Fruit fly (Drosophila melanogaster) whole organism, embryonic: ENCODE results near the gene Hsp70Ab.

Experiments used
- Aef1 ChIP-seq: fragments of 200-800 bp; sonication (Bioruptor generic); IDR thresholded peaks from 3 replicates; pipeline ENCODE4 v1.3.6; 2022; ENCODE audit warnings: missing biosample characterization, missing genetic modification characterization
- Awh ChIP-seq: fragments of 200-800 bp; sonication (Bioruptor generic); IDR thresholded peaks from 2 replicates; pipeline ENCODE4, ENCODE4 v1.3.6; 2022; ENCODE audit warnings: missing biosample characterization, missing genetic modification characterization
- CG1024 ChIP-seq: fragments of 200-800 bp; sonication (Bioruptor generic); IDR thresholded peaks from 2 replicates; pipeline ENCODE4 v1.3.6; 2022; ENCODE audit warnings: missing biosample characterization, missing genetic modification characterization
- CG14860 ChIP-seq: fragments of 200-800 bp; sonication (Bioruptor generic); IDR thresholded peaks from 3 replicates; pipeline ENCODE4 v1.3.6; 2022; ENCODE audit warnings: missing biosample characterization, missing genetic modification characterization; ENCODE audit not compliant: partially characterized antibody
- CG14965 ChIP-seq: fragments of 200-800 bp; sonication (Bioruptor generic); optimal IDR thresholded peaks from 2 replicates; lab custom pipeline; 2016; ENCODE audit warnings: missing biosample characterization, missing genetic modification characterization, borderline replicate concordance
- CG17186 ChIP-seq: fragments of 200-800 bp; sonication (Bioruptor generic); optimal IDR thresholded peaks from 3 replicates; lab custom pipeline; 2017; ENCODE audit warnings: missing biosample characterization, missing genetic modification reagents, missing genetic modification characterization
- CG17612 ChIP-seq: fragments of 200-800 bp; sonication (Bioruptor generic); IDR thresholded peaks from 2 replicates; pipeline ENCODE4 v1.3.6; 2022; ENCODE audit warnings: missing biosample characterization, missing genetic modification characterization
- CG18764 ChIP-seq: fragments of 200-800 bp; sonication (Bioruptor generic); optimal IDR thresholded peaks from 3 replicates; lab custom pipeline; 2016; ENCODE audit warnings: missing biosample characterization, missing genetic modification characterization
- CG2129 ChIP-seq: fragments of 200-800 bp; sonication (Bioruptor generic); IDR thresholded peaks from 2 replicates; pipeline ENCODE4 v1.3.6; 2022; ENCODE audit warnings: missing biosample characterization, missing genetic modification characterization; ENCODE audit not compliant: partially characterized antibody
- CG3163 ChIP-seq: fragments of 200-800 bp; sonication (Bioruptor generic); optimal IDR thresholded peaks from 3 replicates; lab custom pipeline; 2016; ENCODE audit warnings: missing biosample characterization, missing genetic modification characterization
- CG32767 ChIP-seq: fragments of 200-800 bp; sonication (Bioruptor generic); IDR thresholded peaks from 2 replicates; pipeline ENCODE4 v1.3.6; 2022; ENCODE audit warnings: missing biosample characterization, missing genetic modification characterization
- CG34224 ChIP-seq: fragments of 200-800 bp; sonication (Bioruptor generic); IDR thresholded peaks from 3 replicates; pipeline ENCODE4 v1.3.6; 2022; ENCODE audit warnings: missing biosample characterization, missing genetic modification characterization; ENCODE audit not compliant: partially characterized antibody
- CG3726 ChIP-seq: fragments of 200-800 bp; sonication (Bioruptor generic); IDR thresholded peaks from 3 replicates; pipeline ENCODE4, ENCODE4 v1.3.6; 2022; ENCODE audit warnings: missing biosample characterization, missing genetic modification characterization
- CG4404 ChIP-seq: fragments of 200-800 bp; sonication (Bioruptor generic); IDR thresholded peaks from 2 replicates; pipeline ENCODE4 v1.3.6; 2022; ENCODE audit warnings: missing biosample characterization, missing genetic modification characterization
- CG4424 ChIP-seq: fragments of 200-800 bp; sonication (Bioruptor generic); optimal IDR thresholded peaks from 3 replicates; lab custom pipeline; 2016; ENCODE audit warnings: missing biosample characterization, missing genetic modification characterization
- CG5245 ChIP-seq: fragments of 200-800 bp; sonication (Bioruptor generic); optimal IDR thresholded peaks from 3 replicates; lab custom pipeline; 2016; ENCODE audit warnings: missing biosample characterization, missing genetic modification characterization
- CG6689 ChIP-seq: fragments of 200-800 bp; sonication (Bioruptor generic); IDR thresholded peaks from 2 replicates; pipeline ENCODE4 v1.3.6; 2022; ENCODE audit warnings: missing biosample characterization, missing genetic modification characterization
- CG6765 ChIP-seq: fragments of 200-800 bp; sonication (Bioruptor generic); optimal IDR thresholded peaks from 3 replicates; lab custom pipeline; 2017; ENCODE audit warnings: missing biosample characterization, mild to moderate bottlenecking, missing genetic modification characterization
- CG6813 ChIP-seq: fragments of 200-800 bp; sonication (Bioruptor generic); optimal IDR thresholded peaks from 2 replicates; lab custom pipeline; 2017; ENCODE audit warnings: missing biosample characterization, missing genetic modification characterization, mild to moderate bottlenecking, moderate library complexity, missing genetic modification reagents
- CG7556 ChIP-seq: fragments of 200-800 bp; sonication (Bioruptor generic); optimal IDR thresholded peaks from 2 replicates; lab custom pipeline; 2017; ENCODE audit warnings: missing biosample characterization, mild to moderate bottlenecking, missing genetic modification characterization
- CG9727 ChIP-seq: fragments of 200-800 bp; sonication (Bioruptor generic); optimal IDR thresholded peaks from 3 replicates; lab custom pipeline; 2017; ENCODE audit warnings: missing biosample characterization, mild to moderate bottlenecking, missing genetic modification characterization
- CG9797 ChIP-seq: fragments of 200-800 bp; sonication (Bioruptor generic); optimal IDR thresholded peaks from 3 replicates; lab custom pipeline; 2018; ENCODE audit warnings: missing biosample characterization, mild to moderate bottlenecking, missing genetic modification characterization
- CG9876 ChIP-seq: fragments of 200-800 bp; sonication (Bioruptor generic); optimal IDR thresholded peaks from 2 replicates; lab custom pipeline; 2016; ENCODE audit warnings: missing biosample characterization, missing genetic modification characterization
- HHEX ChIP-seq: fragments of 200-800 bp; sonication (Bioruptor generic); optimal IDR thresholded peaks from 3 replicates; lab custom pipeline; 2017; ENCODE audit warnings: missing biosample characterization, mild to moderate bottlenecking, missing genetic modification characterization, missing genetic modification reagents
- Hr51 ChIP-seq, 2 experiments: fragments of 200-800 bp; sonication (Bioruptor generic); optimal IDR thresholded peaks; 2 replicates in 1 of 2; 3 replicates in 1 of 2; lab custom pipeline; 2016 to 2018; ENCODE audit warnings: missing biosample characterization in 2 of 2, missing genetic modification characterization in 2 of 2, mild to moderate bottlenecking in 1 of 2, moderate library complexity in 1 of 2
- Lim3 ChIP-seq: fragments of 200-800 bp; sonication (Bioruptor generic); IDR thresholded peaks from 2 replicates; pipeline ENCODE4 v1.3.6; 2022; ENCODE audit warnings: missing biosample characterization, missing genetic modification characterization
- NK7.1 ChIP-seq: fragments of 200-800 bp; sonication (Bioruptor generic); optimal IDR thresholded peaks from 3 replicates; lab custom pipeline; 2016; ENCODE audit warnings: missing biosample characterization, missing genetic modification characterization
- Nf-YC ChIP-seq: fragments of 200-800 bp; optimal IDR thresholded peaks from 3 replicates; lab custom pipeline; 2019; ENCODE audit warnings: missing biosample characterization, mild to moderate bottlenecking, missing genetic modification characterization, moderate library complexity
- Ptx1 ChIP-seq: fragments of 200-800 bp; sonication (Bioruptor generic); IDR thresholded peaks from 2 replicates; pipeline ENCODE4 v1.3.6; 2022; ENCODE audit warnings: missing biosample characterization, missing genetic modification characterization
- Sox102F ChIP-seq: fragments of 200-800 bp; sonication (Bioruptor generic); optimal IDR thresholded peaks from 2 replicates; lab custom pipeline; 2018; ENCODE audit warnings: missing biosample characterization, mild to moderate bottlenecking, missing genetic modification characterization, moderate library complexity
- Stat92E ChIP-seq, 3 experiments: fragments of >200 bp in 2 of 3; fragments of 200-800 bp in 1 of 3; sonication (Bioruptor generic) in 1 of 3; optimal IDR thresholded peaks; 2 replicates each; lab custom pipeline; 2017 to 2019; ENCODE audit warnings: missing biosample characterization in 3 of 3, missing genetic modification characterization in 3 of 3, mild to moderate bottlenecking in 1 of 3, moderate library complexity in 1 of 3
- Usf ChIP-seq: fragments of 200-800 bp; sonication (Bioruptor generic); optimal IDR thresholded peaks from 2 replicates; lab custom pipeline; 2017; ENCODE audit warnings: missing genotype, missing biosample characterization, missing genetic modification characterization
- ac ChIP-seq: fragments of 200-800 bp; sonication (Bioruptor generic); optimal IDR thresholded peaks from 3 replicates; lab custom pipeline; 2017; ENCODE audit warnings: missing biosample characterization, mild to moderate bottlenecking, missing genetic modification characterization
- crol ChIP-seq: fragments of 200-800 bp; sonication (Bioruptor generic); IDR thresholded peaks from 2 replicates; pipeline ENCODE4 v1.3.6; 2022; ENCODE audit warnings: missing biosample characterization, missing genetic modification characterization
- fd64A ChIP-seq: fragments of 200-800 bp; sonication (Bioruptor generic); optimal IDR thresholded peaks from 3 replicates; lab custom pipeline; 2018; ENCODE audit warnings: missing biosample characterization, mild to moderate bottlenecking, missing genetic modification characterization
- grn ChIP-seq: fragments of 200-800 bp; sonication (Bioruptor generic); optimal IDR thresholded peaks from 3 replicates; lab custom pipeline; 2017; ENCODE audit warnings: missing biosample characterization, missing genetic modification characterization
- hb ChIP-seq: fragments of 200-800 bp; sonication (Bioruptor generic); IDR thresholded peaks from 3 replicates; pipeline ENCODE4 v1.3.6; 2022; ENCODE audit warnings: missing biosample characterization, missing genetic modification characterization; ENCODE audit not compliant: partially characterized antibody
- hbn ChIP-seq: fragments of 200-800 bp; sonication (Bioruptor generic); IDR thresholded peaks from 2 replicates; pipeline ENCODE4 v1.3.6; 2022; ENCODE audit warnings: missing biosample characterization, missing genetic modification characterization; ENCODE audit not compliant: partially characterized antibody
- jigr1 ChIP-seq: fragments of 200-800 bp; sonication (Bioruptor generic); IDR thresholded peaks from 3 replicates; pipeline ENCODE4 v1.3.6; 2022; ENCODE audit warnings: missing biosample characterization, missing genetic modification characterization
- kay ChIP-seq: fragments of 200-800 bp; sonication (Bioruptor generic); optimal IDR thresholded peaks from 2 replicates; lab custom pipeline; 2016; ENCODE audit warnings: missing biosample characterization, missing genetic modification characterization
- ro ChIP-seq: fragments of 200-800 bp; sonication (Bioruptor generic); IDR thresholded peaks from 2 replicates; pipeline ENCODE4 v1.3.6; 2022; ENCODE audit warnings: missing biosample characterization, missing genetic modification characterization
- slou ChIP-seq: fragments of 200-800 bp; sonication (Bioruptor generic); optimal IDR thresholded peaks from 3 replicates; lab custom pipeline; 2016; ENCODE audit warnings: missing biosample characterization, missing genetic modification characterization
- sna ChIP-seq: fragments of 200-800 bp; sonication (Bioruptor generic); IDR thresholded peaks from 2 replicates; pipeline ENCODE4 v1.3.6; 2022; ENCODE audit warnings: missing biosample characterization, missing genetic modification characterization; ENCODE audit not compliant: partially characterized antibody
- so ChIP-seq: fragments of 200-800 bp; sonication (Bioruptor generic); IDR thresholded peaks from 3 replicates; pipeline ENCODE4 v1.3.6; 2022; ENCODE audit warnings: missing biosample characterization, missing genetic modification characterization
- sr ChIP-seq: fragments of 200-800 bp; sonication (Bioruptor generic); IDR thresholded peaks from 3 replicates; pipeline ENCODE4 v1.3.6; 2022; ENCODE audit warnings: missing biosample characterization, missing genetic modification characterization
- tio ChIP-seq: fragments of 200-800 bp; sonication (Bioruptor generic); optimal IDR thresholded peaks from 2 replicates; lab custom pipeline; 2017; ENCODE audit warnings: missing biosample characterization, missing genetic modification characterization, inconsistent platforms
- tna ChIP-seq: fragments of 200-800 bp; sonication (Bioruptor generic); IDR thresholded peaks from 2 replicates; pipeline ENCODE4 v1.3.6; 2022; ENCODE audit warnings: missing biosample characterization, missing genetic modification characterization; ENCODE audit not compliant: partially characterized antibody
- tup ChIP-seq: fragments of 200-800 bp; sonication (Bioruptor generic); optimal IDR thresholded peaks from 2 replicates; lab custom pipeline; 2016; ENCODE audit warnings: missing biosample characterization, mild to moderate bottlenecking, missing genetic modification characterization, moderate library complexity
- zfh1 ChIP-seq: fragments of 200-800 bp; sonication (Bioruptor generic); IDR thresholded peaks from 3 replicates; pipeline ENCODE4 v1.3.6; 2022; ENCODE audit warnings: missing biosample characterization, missing genetic modification characterization

Hsp70Ab gene

dm6 chr3R:12010202-12010824 lies 52.0 kb downstream of the Hsp70Ab start, which contains the start of the genes KLHL18 and GCC185 (continued):
- TF ChIP-seq ac (GFP tag; lab: Kevin White, UChicago), result no peak
- TF ChIP-seq Lim3 (GFP tag; lab: Robert Waterston, UW), result no peak
- TF ChIP-seq HHEX, result peak; percentile 55
- TF ChIP-seq CG6689 (GFP tag; lab: Robert Waterston, UW), result peak; percentile 100
- TF ChIP-seq fd64A (GFP tag; lab: Kevin White, UChicago), result no peak
- TF ChIP-seq CG17612 (GFP tag; lab: Robert Waterston, UW), result no peak
- no peak for TF ChIP-seq CG7556
- TF ChIP-seq Ptx1 (GFP tag; lab: Robert Waterston, UW), result peak; percentile 80
- TF ChIP-seq hbn (GFP tag; lab: Robert Waterston, UW), result peak; percentile 49; the same call in 1 of the 2 replicates
- TF ChIP-seq tup (GFP tag; lab: Kevin White, UChicago), result no peak
- TF ChIP-seq CG17186 (GFP tag; lab: Kevin White, UChicago), result no peak
- TF ChIP-seq zfh1 (GFP tag; lab: Robert Waterston, UW), result peak; percentile 56; the same call in 1 of the 3 replicates
- no peak for TF ChIP-seq so (GFP tag; lab: Robert Waterston, UW)
- TF ChIP-seq CG3163 (GFP tag; lab: Kevin White, UChicago), result no peak
- peak; percentile 56 for TF ChIP-seq CG2129 (GFP tag; lab: Robert Waterston, UW)
- no peak; the same call in 1 of the 2 replicates for TF ChIP-seq tna (GFP tag; lab: Robert Waterston, UW)
- peak; percentile 78 for TF ChIP-seq hb (GFP tag; lab: Robert Waterston, UW)
- no peak; the same call in 1 of the 2 replicates for TF ChIP-seq CG1024 (GFP tag; lab: Robert Waterston, UW)
- no peak for TF ChIP-seq crol
- no peak for TF ChIP-seq CG32767 (GFP tag; lab: Robert Waterston, UW)
- peak; percentile 51 for TF ChIP-seq CG5245 (GFP tag; lab: Kevin White, UChicago)
- peak; percentile 29; the same call in 1 of the 2 replicates for TF ChIP-seq Awh (GFP tag; lab: Robert Waterston, UW)
- no peak for TF ChIP-seq CG3726 (GFP tag; lab: Robert Waterston, UW)
- peak; percentile 40 for TF ChIP-seq CG9797 (GFP tag; lab: Kevin White, UChicago)
- no peak for TF ChIP-seq tio (GFP tag; lab: Kevin White, UChicago)
- TF ChIP-seq CG4424 (GFP tag; lab: Kevin White, UChicago), result peak; percentile 78
- peak; percentile 65 for TF ChIP-seq kay (GFP tag; lab: Kevin White, UChicago)
- TF ChIP-seq grn (GFP tag; lab: Kevin White, UChicago), result peak; percentile 32
- TF ChIP-seq jigr1, result peak; percentile 82; the same call in 2 of the 3 replicates
- peak; percentile 65 for TF ChIP-seq slou
- TF ChIP-seq sr, result no peak
- peak; percentile 62 for TF ChIP-seq Sox102F (GFP tag; lab: Kevin White, UChicago)
- no peak for TF ChIP-seq Stat92E (GFP tag; optimal IDR thresholded peaks at IDR 0.05; lab: Kevin White, UChicago)
- TF ChIP-seq Hr51 (GFP tag; optimal IDR thresholded peaks at IDR 0.05; lab: Kevin White, UChicago), result peak in 1 of 2 experiments; percentile 73
- TF ChIP-seq CG9727 (GFP tag; lab: Kevin White, UChicago), result peak; percentile 76
- peak; percentile 82 for TF ChIP-seq Aef1 (GFP tag; lab: Robert Waterston, UW)
- TF ChIP-seq CG9876 (GFP tag; lab: Kevin White, UChicago), result peak; percentile 42
- peak; percentile 56 for TF ChIP-seq ro
- peak; percentile 69 for TF ChIP-seq CG18764 (GFP tag; lab: Kevin White, UChicago)
- TF ChIP-seq NK7.1, result no peak
- TF ChIP-seq CG14965, result no peak
- peak; percentile 69; the same call in 1 of the 2 replicates for TF ChIP-seq sna (GFP tag; lab: Robert Waterston, UW)
- TF ChIP-seq CG6765 (GFP tag; lab: Kevin White, UChicago), result no peak
- TF ChIP-seq CG4404 (GFP tag; lab: Robert Waterston, UW), result peak; percentile 90
- TF ChIP-seq Usf (GFP tag; lab: Kevin White, UChicago), result peak; percentile 59
- TF ChIP-seq Nf-YC (tag; lab: Kevin White, UChicago), result peak; percentile 75
- TF ChIP-seq CG14860 (GFP tag; lab: Robert Waterston, UW), result peak; percentile 84
- peak; percentile 62; the same call in 1 of the 3 replicates for TF ChIP-seq CG34224 (GFP tag; lab: Robert Waterston, UW)
- TF ChIP-seq CG6813, result no peak
